Worm (Caenorhabditis elegans): ENCODE results near the gene famh-136.

Gene famh-136

DNA sequence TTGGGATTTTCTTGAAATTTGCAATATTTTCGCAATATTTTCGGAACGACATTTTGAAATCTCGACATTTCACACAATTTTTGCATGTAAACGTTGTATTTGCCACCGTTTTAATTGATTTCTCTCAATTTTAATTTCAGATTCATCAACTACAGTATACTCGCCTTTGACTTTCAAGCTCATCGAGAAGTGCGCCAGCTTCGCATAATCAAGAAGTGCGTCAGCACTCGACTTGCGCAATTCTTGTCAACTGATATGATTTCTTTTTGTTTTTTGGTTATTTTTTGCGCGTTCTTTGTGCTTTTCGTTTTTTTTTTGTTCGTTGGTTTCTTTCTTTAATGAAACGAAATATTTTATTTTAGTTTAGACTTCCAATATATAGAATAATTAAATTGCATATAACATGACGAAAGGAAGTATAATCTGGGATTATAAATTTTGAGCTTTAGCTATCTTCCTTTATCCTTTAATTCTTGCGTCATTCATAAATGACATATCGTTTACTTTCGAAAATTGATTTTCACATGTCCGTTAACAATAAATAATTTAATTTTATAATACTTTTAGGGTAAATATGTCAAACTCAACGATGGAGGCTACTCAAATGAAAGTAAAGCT is at the start of gene famh-136:
Gene famh-136 (plus strand): TSS at position 568 of the 618 bp plus-strand sequence.
- TF ChIP-seq W03F9.2 (tag; optimal IDR thresholded peaks at IDR 0.05) (peak; percentile 94), dao-5 (tag; optimal IDR thresholded peaks at IDR 0.05) (no peak), him-1 (tag; optimal IDR thresholded peaks at IDR 0.05) (peak; percentile 50)

DNA sequence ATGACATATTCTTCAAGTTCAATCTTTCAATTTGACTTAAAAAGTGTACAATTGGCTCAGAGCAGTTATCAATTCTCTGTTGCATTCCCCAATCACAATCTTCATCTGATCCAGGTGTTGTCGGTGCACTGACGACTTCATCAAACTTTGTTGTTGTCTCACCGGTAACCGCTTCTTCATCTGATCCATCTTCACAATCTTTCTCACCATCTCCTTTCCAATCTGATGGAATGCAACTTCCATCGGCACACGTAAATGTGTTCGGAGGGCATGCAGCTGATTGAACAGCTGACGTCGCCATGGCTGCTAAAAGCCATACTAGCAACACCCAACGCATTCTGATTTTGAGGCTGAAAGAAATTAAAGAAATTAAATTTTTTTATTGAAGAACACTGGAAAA is 49.5 kb upstream of the famh-136 start, which contains the start of gene F44E2.4:
Gene F44E2.4 (minus strand): TSS at position 350 of the 400 bp plus-strand sequence.
- TF ChIP-seq him-1 (tag; optimal IDR thresholded peaks at IDR 0.05), result no peak
- no peak for TF ChIP-seq dao-5 (tag; optimal IDR thresholded peaks at IDR 0.05)
- no peak for TF ChIP-seq W03F9.2 (tag; optimal IDR thresholded peaks at IDR 0.05)

DNA sequence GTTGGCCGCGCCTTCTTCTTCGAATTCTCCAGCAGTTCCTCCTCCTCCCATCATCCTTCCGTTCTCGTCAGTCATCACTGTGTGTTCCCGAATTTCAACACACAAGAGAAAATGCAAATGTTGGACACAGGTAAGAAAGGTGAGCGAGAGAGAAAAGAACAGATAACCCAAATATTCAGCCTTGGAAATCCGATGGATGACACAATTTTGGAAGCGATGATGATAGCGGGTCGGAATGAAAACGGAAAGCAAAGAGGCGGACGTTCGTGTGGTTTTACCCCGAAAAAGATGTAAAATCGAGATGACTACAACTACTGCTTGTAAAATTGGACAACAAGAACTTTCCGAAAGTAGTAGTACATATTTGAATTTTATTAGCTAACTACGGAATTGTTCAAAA is 47.7 kb upstream of the famh-136 start:
- TF ChIP-seq dao-5 (tag; optimal IDR thresholded peaks at IDR 0.05), result no peak
- no peak for TF ChIP-seq W03F9.2 (tag; optimal IDR thresholded peaks at IDR 0.05)
- no peak for TF ChIP-seq him-1 (tag; optimal IDR thresholded peaks at IDR 0.05)

DNA sequence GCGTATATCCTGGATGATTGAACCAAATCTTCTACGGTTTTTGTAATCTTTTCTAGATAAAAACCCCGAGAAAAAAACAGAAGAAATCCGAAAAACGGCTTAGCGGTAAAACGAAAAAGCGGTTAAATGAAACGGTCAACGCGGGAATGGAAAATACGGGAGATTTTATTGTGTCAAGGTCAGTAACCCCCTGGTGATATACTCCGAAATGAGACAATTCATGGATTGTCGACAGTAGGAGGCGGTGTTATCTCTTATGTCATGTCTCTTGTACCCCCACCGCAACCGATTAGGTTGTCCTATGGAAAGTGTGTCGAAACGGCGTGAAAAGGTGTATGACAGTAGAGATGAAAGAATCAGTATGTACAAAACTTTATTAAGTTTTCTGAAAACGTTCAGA is 43.4 kb upstream of the famh-136 start:
- TF ChIP-seq dao-5 (tag; optimal IDR thresholded peaks at IDR 0.05), result no peak
- no peak for TF ChIP-seq W03F9.2 (tag; optimal IDR thresholded peaks at IDR 0.05)
- TF ChIP-seq him-1 (tag; optimal IDR thresholded peaks at IDR 0.05), result no peak

DNA sequence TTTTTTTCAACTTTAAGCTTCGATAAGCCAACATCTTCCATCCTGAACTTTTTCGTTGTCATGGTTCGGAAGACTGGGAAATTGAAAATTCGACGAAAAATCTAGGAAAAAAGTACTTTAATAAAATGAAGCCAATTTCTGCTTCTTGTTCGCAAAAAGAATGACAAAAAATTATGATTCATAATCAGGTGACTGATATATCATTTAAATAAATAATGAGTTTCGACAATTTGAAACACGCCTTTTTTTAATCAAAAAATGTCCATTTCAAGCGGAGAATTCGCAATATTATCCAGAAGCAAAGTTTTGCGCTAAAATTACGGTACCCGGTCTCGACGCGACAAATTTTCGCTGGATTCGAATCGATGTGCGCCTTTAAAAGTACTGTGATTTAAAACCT is 42.4 kb upstream of the famh-136 start, which contains the start of gene F44E2.6:
Gene F44E2.6 (minus strand): TSS at position 101 of the 400 bp plus-strand sequence.
- no peak for TF ChIP-seq W03F9.2 (tag; optimal IDR thresholded peaks at IDR 0.05)
- no peak for TF ChIP-seq dao-5 (tag; optimal IDR thresholded peaks at IDR 0.05)
- no peak for TF ChIP-seq him-1 (tag; optimal IDR thresholded peaks at IDR 0.05)

DNA sequence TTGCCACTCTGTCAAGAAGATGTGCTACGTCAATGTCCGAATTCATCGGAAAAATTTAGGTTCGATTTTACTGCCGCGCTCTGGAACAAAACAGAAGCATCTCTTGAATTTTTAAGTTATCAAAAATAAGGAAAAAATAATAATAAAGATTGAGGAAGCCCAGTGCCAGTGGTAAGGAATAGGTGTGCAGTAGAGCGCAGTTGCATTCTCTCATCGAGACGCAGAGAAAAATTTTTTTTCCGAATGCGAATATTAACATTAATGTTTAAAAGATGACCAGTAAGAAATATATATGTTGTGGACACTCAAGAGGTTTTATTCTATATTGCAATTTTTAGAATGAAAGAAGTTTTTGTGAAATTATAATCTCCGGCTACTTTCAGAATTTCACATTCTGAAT is 39.8 kb upstream of the famh-136 start:
- TF ChIP-seq dao-5 (tag; optimal IDR thresholded peaks at IDR 0.05) (no peak), W03F9.2 (tag; optimal IDR thresholded peaks at IDR 0.05) (peak; percentile 73), him-1 (tag; optimal IDR thresholded peaks at IDR 0.05) (no peak)

DNA sequence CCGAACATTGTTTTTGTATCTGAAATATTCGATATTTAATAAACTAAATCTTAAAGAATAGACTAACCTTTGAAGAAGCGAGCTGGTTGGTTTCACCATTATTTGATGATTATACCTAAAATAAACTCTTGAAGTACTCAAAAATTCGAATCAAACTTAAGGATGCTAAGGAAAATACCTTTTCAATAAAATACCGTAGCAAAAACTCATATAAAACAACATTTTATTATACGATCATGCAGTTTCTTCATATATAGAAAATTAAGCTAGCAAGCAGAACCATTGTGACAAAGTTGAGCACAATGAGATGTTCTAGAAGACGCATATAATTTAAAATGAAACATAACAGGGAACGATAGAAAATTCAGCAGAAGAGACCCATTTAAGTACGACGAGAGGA is 39.2 kb upstream of the famh-136 start, which contains the start of gene F44E2.7:
Gene F44E2.7 (minus strand): TSS at position 101 of the 400 bp plus-strand sequence.
- TF ChIP-seq dao-5 (tag; optimal IDR thresholded peaks at IDR 0.05) (no peak), him-1 (tag; optimal IDR thresholded peaks at IDR 0.05) (no peak), W03F9.2 (tag; optimal IDR thresholded peaks at IDR 0.05) (no peak)

DNA sequence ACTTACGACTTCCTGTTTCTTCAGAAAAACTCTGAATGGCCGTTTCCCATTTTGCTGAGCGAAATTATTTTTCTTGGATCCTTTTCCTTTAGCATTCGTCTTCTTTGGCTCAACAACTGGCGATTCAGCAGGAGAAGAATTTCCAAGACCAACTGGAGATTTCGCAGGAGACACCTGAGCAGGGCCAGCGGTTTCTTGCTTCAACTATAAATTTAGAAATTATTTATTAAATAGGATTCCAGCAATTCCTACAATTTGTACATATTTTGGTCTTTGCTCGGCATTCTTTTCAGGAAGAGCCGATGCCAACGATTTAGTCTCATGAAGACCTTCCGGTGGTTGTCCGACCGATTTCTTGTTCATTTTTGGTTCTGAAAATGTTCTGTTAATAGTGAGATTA is 38.0 kb upstream of the famh-136 start, which contains the start of gene F44E2.8:
Gene F44E2.8 (minus strand): TSS at position 371 of the 400 bp plus-strand sequence.
- TF ChIP-seq dao-5 (tag; optimal IDR thresholded peaks at IDR 0.05) (no peak), him-1 (tag; optimal IDR thresholded peaks at IDR 0.05) (no peak), W03F9.2 (tag; optimal IDR thresholded peaks at IDR 0.05) (no peak)

DNA sequence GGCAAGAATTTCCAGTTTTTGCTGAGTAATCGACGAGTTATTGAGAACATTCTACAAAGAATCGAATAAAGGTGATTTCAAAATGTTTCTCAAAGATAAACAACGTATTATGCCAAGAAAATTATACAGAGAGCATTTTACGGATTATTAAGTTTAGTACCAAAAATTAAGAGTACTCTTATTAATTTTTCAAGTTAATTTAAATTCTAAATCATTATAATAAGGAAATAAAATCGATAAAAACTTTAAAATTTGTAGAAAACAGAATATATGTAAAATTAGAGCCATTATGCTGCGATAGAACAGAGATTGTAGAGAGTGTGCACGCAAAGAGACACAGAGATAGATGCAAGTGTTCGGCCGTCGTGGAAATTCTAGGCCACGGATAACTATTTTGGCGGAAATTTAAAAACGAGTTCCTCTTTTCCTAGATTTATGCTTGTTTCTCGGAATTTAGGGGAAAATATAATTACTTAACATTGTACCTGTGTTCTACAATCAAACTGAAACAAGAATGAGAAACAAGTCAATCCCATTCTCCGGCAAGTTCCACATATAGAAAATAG is 37.0 kb upstream of the famh-136 start, which contains the start of gene F44E2.9:
Gene F44E2.9 (minus strand): TSS at position 51 of the 566 bp plus-strand sequence.
- TF ChIP-seq W03F9.2 (tag; optimal IDR thresholded peaks at IDR 0.05) (peak; percentile 85), dao-5 (tag; optimal IDR thresholded peaks at IDR 0.05) (no peak)

DNA sequence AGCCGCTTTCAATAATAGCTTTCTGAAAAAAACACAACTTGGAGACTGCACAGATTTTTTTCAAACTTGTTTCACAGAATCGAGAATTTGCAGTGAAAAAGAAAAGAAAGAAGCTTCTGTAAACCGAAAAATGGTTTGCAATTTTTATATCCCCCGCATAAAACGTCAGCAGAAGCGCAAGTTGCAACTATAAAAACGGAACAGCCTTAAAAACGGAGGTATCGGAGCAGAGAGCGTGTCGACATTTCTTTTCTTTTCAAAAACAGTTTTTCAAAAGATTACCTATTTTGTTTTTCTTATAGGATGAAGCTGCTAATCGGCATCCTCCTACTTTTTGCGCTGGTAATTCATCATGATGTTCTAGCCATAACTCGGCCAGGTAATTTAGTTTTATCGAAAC is 35.6 kb upstream of the famh-136 start, which contains the start of gene plg-1:
Gene plg-1 (plus strand): TSS at position 301 of the 400 bp plus-strand sequence.
- no peak for TF ChIP-seq W03F9.2 (tag; optimal IDR thresholded peaks at IDR 0.05)
- no peak for TF ChIP-seq dao-5 (tag; optimal IDR thresholded peaks at IDR 0.05)

DNA sequence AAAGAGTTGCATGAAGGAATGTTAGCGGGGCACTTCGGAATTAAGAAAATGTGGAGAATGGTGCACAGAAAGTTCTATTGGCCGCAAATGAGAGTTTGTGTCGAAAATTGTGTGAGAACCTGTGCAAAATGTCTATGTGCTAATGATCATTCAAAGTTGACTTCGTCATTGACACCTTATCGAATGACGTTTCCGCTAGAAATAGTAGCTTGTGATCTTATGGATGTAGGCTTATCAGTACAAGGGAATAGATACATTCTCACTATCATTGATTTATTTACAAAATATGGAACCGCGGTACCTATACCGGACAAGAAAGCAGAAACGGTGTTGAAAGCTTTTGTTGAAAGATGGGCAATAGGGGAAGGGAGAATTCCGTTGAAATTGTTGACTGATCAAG is 29.1 kb upstream of the famh-136 start:
- no peak for TF ChIP-seq dao-5 (tag; optimal IDR thresholded peaks at IDR 0.05)
- no peak for TF ChIP-seq him-1 (tag; optimal IDR thresholded peaks at IDR 0.05)
- TF ChIP-seq W03F9.2 (tag; optimal IDR thresholded peaks at IDR 0.05), result no peak

DNA sequence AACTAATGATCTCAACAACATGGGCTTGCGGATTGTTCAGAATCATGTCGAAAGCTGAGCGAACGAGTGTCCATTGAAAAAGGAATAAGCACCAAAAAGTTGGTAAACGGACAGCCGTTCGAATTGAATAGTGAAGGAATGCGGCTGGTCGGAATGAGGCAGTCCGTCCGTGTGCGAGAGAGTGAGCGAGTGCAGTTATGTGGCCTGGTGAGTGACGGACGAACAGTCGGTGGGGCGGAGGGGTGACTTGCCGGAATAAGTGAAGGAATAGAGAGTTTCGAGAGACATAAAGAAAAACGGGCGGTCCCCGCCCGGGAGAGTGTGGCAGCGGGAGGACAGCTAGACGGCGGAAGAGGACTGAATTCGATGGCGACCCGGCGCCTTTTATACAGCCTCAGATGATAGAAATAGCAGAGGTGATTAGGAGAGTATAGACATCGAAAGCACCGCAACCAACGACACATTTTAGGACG is 22.2 kb upstream of the famh-136 start:
- peak; percentile 45 for TF ChIP-seq W03F9.2 (tag; optimal IDR thresholded peaks at IDR 0.05)
- TF ChIP-seq him-1 (tag; optimal IDR thresholded peaks at IDR 0.05), result no peak
- TF ChIP-seq dao-5 (tag; optimal IDR thresholded peaks at IDR 0.05), result peak; percentile 45

DNA sequence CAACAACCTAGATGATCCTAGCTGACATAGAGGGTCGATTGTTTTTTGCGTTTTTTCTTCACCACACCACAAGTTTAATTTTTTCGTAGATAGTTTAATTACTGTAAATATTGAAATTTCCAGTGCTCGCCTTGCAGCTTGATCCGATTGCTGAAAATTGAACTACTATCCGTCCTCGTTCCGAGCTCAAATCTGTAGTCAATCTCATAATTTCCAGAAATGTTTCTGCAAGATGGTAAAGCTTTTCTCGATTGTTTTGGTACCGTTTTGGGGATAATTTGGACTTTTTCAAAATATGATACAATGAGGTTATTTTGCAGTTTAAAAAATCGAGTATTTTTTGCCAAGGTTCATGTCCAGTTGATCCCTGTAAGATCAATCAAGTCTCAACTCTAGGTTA is 21.5 kb upstream of the famh-136 start:
- TF ChIP-seq dao-5 (tag; optimal IDR thresholded peaks at IDR 0.05) (no peak), him-1 (tag; optimal IDR thresholded peaks at IDR 0.05) (no peak), W03F9.2 (tag; optimal IDR thresholded peaks at IDR 0.05) (no peak)
